Worm (Caenorhabditis elegans): ENCODE data around the gene srw-13.

- TF ChIP-seq ref-1 (GFP tag; conservative IDR thresholded peaks at IDR 0.05) (no peak), T22C8.4 (GFP tag; IDR thresholded peaks at IDR 0.05) (no peak), ztf-23 (GFP tag; IDR thresholded peaks at IDR 0.05) (no peak), klf-2 (GFP tag; conservative IDR thresholded peaks at IDR 0.05) (no peak), ztf-29 (GFP tag; IDR thresholded peaks at IDR 0.05) (no peak)
Observed at ce11 chrV:15238552-15238951, 6.3 kb downstream of the srw-13 start, which contains the start of gene srw-12.
